Fruit fly (Drosophila melanogaster): ENCODE results near the gene CG5386.
A peak's percentile ranks its signal among the peaks of the same experiment; 100 is the strongest.

Gene CG5386

DNA sequence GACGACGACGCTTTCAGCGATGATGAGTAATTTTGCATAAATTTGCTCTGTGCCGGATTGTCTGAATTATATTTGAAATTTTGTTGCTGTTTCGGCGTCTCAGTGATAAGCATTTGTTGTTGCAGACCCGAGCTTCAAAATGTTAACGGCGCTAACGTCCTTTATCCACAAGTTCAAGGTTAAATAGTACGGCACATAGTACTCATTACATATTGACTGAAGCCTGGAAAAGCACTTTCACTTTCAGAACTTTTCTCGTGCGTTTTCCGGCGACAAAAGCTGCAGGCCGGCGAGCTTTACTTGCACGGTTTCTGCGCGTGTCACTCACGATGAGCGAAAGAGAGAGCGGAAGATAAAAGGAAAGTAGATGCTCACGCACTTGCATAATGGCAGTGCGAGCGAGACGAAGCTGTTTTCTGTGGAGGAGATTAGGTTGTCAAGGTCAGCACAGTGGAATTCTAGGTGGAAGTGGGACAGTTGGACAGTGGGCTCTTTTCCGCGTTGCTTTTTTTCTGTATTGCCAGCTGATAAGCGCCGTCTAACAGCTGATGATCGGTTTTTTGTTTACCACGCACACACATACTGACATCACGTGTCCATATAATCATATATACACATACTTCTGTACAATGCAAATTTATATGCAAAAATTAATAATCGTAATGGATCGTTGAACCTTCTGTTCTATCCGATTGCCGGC, 26.2 kb upstream of the CG5386 start:
- no peak for TF ChIP-seq ey (GFP tag; optimal IDR thresholded peaks at IDR 0.05)
- no peak for TF ChIP-seq lola (GFP tag; optimal IDR thresholded peaks at IDR 0.05)
- TF ChIP-seq pan (optimal IDR thresholded peaks at IDR 0.05) = no peak
- no peak for TF ChIP-seq dl (GFP tag; optimal IDR thresholded peaks at IDR 0.05; ENCODE audit: insufficient read depth in 1 of 2, partially characterized antibody in 2 of 2)
- no peak for TF ChIP-seq jim (GFP tag; optimal IDR thresholded peaks at IDR 0.05)
- TF ChIP-seq Dfd (GFP tag; optimal IDR thresholded peaks at IDR 0.05) = no peak

DNA sequence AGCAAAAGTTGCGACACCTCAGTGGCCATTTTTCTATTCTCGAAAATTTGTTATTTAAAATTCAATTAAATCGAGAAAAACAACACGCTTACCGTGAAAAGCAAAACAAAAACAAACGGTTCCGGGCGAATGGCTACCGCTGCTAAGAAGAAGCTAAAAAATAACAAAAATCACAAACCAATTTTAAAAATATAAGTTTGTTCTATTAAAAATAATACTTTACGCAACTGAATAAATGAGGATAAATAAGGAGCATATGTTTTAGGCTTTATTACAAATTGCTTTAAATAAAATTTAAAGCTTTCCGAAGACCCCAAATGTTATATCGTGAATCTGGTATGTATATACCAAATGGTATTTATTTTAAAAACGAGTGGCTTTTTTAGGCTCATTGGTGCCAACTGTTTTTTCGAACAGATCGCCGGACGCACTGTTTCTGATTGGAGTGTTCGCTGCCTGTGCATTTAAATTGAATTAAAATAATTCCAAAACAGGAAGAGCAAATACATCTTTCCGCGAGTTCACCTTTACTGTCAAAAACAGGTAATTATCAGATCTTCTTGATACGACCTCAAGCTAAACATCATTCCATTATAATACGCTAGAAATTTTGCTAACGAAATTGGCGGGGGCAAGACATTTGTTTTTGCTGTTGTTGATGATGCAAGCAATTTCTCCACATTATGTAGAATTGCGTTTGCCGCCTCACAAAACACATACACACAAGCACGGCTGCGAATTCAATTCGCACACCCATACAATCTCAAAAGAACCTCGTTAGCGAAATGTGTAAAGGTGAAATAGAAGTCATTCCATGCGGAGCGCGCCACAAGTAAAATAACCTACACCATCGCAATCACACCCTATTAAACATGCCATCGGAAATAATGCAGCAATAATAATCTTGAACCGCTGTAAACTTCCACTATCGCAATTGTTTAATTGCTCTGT, 25.4 kb upstream of the CG5386 start, which contains the start of the genes Polr3F and PyK:
Gene Polr3F (minus strand): TSS at position 248 of the 951 bp plus-strand sequence.
Gene PyK (plus strand): TSS at position 411 of the 951 bp plus-strand sequence.
- peak; percentile 50 for TF ChIP-seq sv (GFP tag; optimal IDR thresholded peaks at IDR 0.05)
- peak; percentile 12 for TF ChIP-seq CG9705 (GFP tag; optimal IDR thresholded peaks at IDR 0.05)
- no peak for TF ChIP-seq Rel (GFP tag; optimal IDR thresholded peaks at IDR 0.05)
- peak; percentile 10 for TF ChIP-seq Rel (tag; optimal IDR thresholded peaks at IDR 0.05)
- peak in 1 of 2 experiments; percentile 42 for TF ChIP-seq foxo (GFP tag; optimal IDR thresholded peaks at IDR 0.05)
- no peak for TF ChIP-seq fru (GFP tag; optimal IDR thresholded peaks at IDR 0.05)
- TF ChIP-seq h (GFP tag; optimal IDR thresholded peaks at IDR 0.05) = peak; percentile 46
- peak; percentile 28 for TF ChIP-seq HLH106 (tag; optimal IDR thresholded peaks at IDR 0.05)
- TF ChIP-seq Jra (GFP tag; optimal IDR thresholded peaks at IDR 0.05) = peak; percentile 19
- TF ChIP-seq Sp1 (GFP tag; optimal IDR thresholded peaks at IDR 0.05) = peak; percentile 31
- peak; percentile 14 for TF ChIP-seq OdsH (GFP tag; optimal IDR thresholded peaks at IDR 0.05)
- no peak for TF ChIP-seq CrebA (GFP tag; optimal IDR thresholded peaks at IDR 0.05; ENCODE audit: borderline replicate concordance)
- TF ChIP-seq dl (GFP tag; optimal IDR thresholded peaks at IDR 0.05; ENCODE audit: insufficient read depth in 1 of 2, partially characterized antibody in 2 of 2) = no peak
- TF ChIP-seq usp (GFP tag; optimal IDR thresholded peaks at IDR 0.05) = no peak
- TF ChIP-seq Myc (optimal IDR thresholded peaks at IDR 0.05) = peak; percentile 0
- no peak for TF ChIP-seq psq (GFP tag; optimal IDR thresholded peaks at IDR 0.05)
- peak; percentile 28 for TF ChIP-seq ey (GFP tag; optimal IDR thresholded peaks at IDR 0.05)
- peak; percentile 53 for TF ChIP-seq dsf (GFP tag; optimal IDR thresholded peaks at IDR 0.05; ENCODE audit: borderline replicate concordance)
- TF ChIP-seq Hnf4 (GFP tag; optimal IDR thresholded peaks at IDR 0.05) = peak; percentile 37
- no peak for TF ChIP-seq Hr78 (GFP tag; optimal IDR thresholded peaks at IDR 0.05)
- TF ChIP-seq rgr (GFP tag; optimal IDR thresholded peaks at IDR 0.05) = peak; percentile 8

DNA sequence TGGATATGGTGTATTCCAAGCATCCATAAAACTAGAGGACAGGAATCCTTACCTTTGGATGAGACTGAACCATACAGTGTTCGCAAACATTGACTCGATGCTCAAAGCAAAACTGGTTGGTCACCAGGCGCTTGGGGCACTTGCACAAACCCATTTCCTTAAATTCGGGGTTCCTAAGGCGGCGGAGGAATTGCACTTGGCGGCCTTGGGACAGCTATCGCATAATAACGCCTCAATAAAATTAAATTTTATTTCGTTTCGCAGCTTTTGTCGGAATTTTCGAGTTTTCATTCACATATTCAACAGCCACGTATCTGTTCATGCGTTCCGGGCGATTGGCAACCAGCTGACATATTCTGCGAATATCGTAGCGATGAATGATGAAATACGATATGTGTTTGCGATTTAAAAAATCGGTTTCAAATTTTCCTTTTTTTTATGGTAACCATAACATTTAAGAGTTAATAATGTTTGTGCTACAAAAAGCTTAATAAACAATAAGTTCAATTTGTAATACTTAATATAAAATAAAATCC, 23.7 kb upstream of the CG5386 start, which contains the start of gene CG5382:
Gene CG5382 (minus strand): TSS at position 324 of the 536 bp plus-strand sequence.
- no peak for TF ChIP-seq rgr (GFP tag; optimal IDR thresholded peaks at IDR 0.05)
- no peak for TF ChIP-seq br (GFP tag; optimal IDR thresholded peaks at IDR 0.05)
- TF ChIP-seq sage (GFP tag; optimal IDR thresholded peaks at IDR 0.05) = peak; percentile 39
- TF ChIP-seq Dif (GFP tag; optimal IDR thresholded peaks at IDR 0.05; ENCODE audit: partially characterized antibody) = peak; percentile 85
- TF ChIP-seq dsf (GFP tag; optimal IDR thresholded peaks at IDR 0.05; ENCODE audit: borderline replicate concordance) = no peak
- no peak for TF ChIP-seq dl (GFP tag; optimal IDR thresholded peaks at IDR 0.05; ENCODE audit: insufficient read depth in 1 of 2, partially characterized antibody in 2 of 2)
- no peak for TF ChIP-seq h (GFP tag; optimal IDR thresholded peaks at IDR 0.05)
- no peak for TF ChIP-seq CG9705 (GFP tag; optimal IDR thresholded peaks at IDR 0.05)
- no peak for TF ChIP-seq tai (GFP tag; optimal IDR thresholded peaks at IDR 0.05)
- no peak for TF ChIP-seq CG32264 (GFP tag; optimal IDR thresholded peaks at IDR 0.05)
- TF ChIP-seq Myc (optimal IDR thresholded peaks at IDR 0.05) = peak; percentile 48
- no peak for TF ChIP-seq Hr83 (GFP tag; optimal IDR thresholded peaks at IDR 0.05; ENCODE audit: poor library complexity, severe bottlenecking)
- TF ChIP-seq Vsx2 (GFP tag; optimal IDR thresholded peaks at IDR 0.05; ENCODE audit: partially characterized antibody) = peak; percentile 97
